Fruit fly (Drosophila melanogaster) whole organism, prepupa: ENCODE results near the gene CG42272.

ENCODE experiments used
- CG1621 ChIP-seq: fragments of 200-800 bp; sonication (Bioruptor generic); optimal IDR thresholded peaks from 3 replicates; lab custom pipeline; 2018; ENCODE audit warnings: missing biosample characterization, mild to moderate bottlenecking, missing genetic modification characterization
- CG8632 ChIP-seq: fragments of 200-800 bp; sonication (Bioruptor generic); optimal IDR thresholded peaks from 3 replicates; lab custom pipeline; 2016; ENCODE audit warnings: missing biosample characterization, missing genetic modification characterization
- Hr38 ChIP-seq: sonication (Bioruptor generic); optimal IDR thresholded peaks from 2 replicates; lab custom pipeline; 2016; ENCODE audit warnings: missing biosample characterization, missing genetic modification characterization
- cyc ChIP-seq: fragments of 200-800 bp; sonication (Bioruptor generic); optimal IDR thresholded peaks from 3 replicates; lab custom pipeline; 2016; ENCODE audit warnings: missing biosample characterization, missing genetic modification characterization
- fkh ChIP-seq: fragments of 200-800 bp; sonication (Bioruptor generic); optimal IDR thresholded peaks from 3 replicates; lab custom pipeline; 2017; ENCODE audit warnings: missing biosample characterization, mild to moderate bottlenecking, missing genetic modification characterization, moderate library complexity

- TF ChIP-seq fkh (GFP tag; lab: Kevin White, UChicago) (no peak), CG1621 (tag; lab: Kevin White, UChicago) (no peak), CG8632 (GFP tag; lab: Kevin White, UChicago) (no peak), Hr38 (no peak), cyc (no peak)
Observed at dm6 chr3L:5786604-5787003, 16.2 kb upstream of the CG42272 start, which contains the start of gene Cralbp.
